Worm (Caenorhabditis elegans) whole organism, mixed stage, embryonic: ENCODE measurements around the gene him-18.

ENCODE experiments used
- M03D4.4 ChIP-seq: sonication (generic microtip); optimal IDR thresholded peaks from 2 replicates; lab custom pipeline; 2017; ENCODE audit warnings: mild to moderate bottlenecking, missing genetic modification characterization, missing compliant biosample characterization
- bed-3 ChIP-seq: fragments of 200-800 bp; sonication (Bioruptor generic); optimal IDR thresholded peaks from 3 replicates; lab custom pipeline; 2018; ENCODE audit warnings: mild to moderate bottlenecking, missing genetic modification characterization, moderate library complexity, missing compliant biosample characterization
- blmp-1 ChIP-seq: fragments of 150-350 bp; optimal IDR thresholded peaks from 2 replicates; lab custom pipeline; 2014; ENCODE audit warnings: missing biosample characterization, missing genetic modification characterization
- ceh-39 ChIP-seq: fragments of 150-350 bp; optimal IDR thresholded peaks from 2 replicates; lab custom pipeline; 2014; ENCODE audit warnings: missing biosample characterization, missing genetic modification characterization
- ceh-43 ChIP-seq: fragments of 200-800 bp; sonication (Bioruptor generic); optimal IDR thresholded peaks from 2 replicates; lab custom pipeline; 2018; ENCODE audit warnings: mild to moderate bottlenecking, missing genetic modification characterization, moderate library complexity, missing compliant biosample characterization
- ceh-83 ChIP-seq: fragments of 200-800 bp; sonication (Bioruptor generic); optimal IDR thresholded peaks from 2 replicates; lab custom pipeline; 2018; ENCODE audit warnings: mild to moderate bottlenecking, missing genetic modification characterization, missing compliant biosample characterization
- ces-1 ChIP-seq: fragments of 150-350 bp; optimal IDR thresholded peaks from 2 replicates; lab custom pipeline; 2014; ENCODE audit warnings: missing biosample characterization, missing genetic modification reagents, missing genetic modification characterization
- cnd-1 ChIP-seq: fragments of 200-800 bp; sonication (Bioruptor generic); optimal IDR thresholded peaks from 2 replicates; lab custom pipeline; 2018; ENCODE audit warnings: mild to moderate bottlenecking, missing genetic modification characterization, missing compliant biosample characterization
- drap-1 ChIP-seq: fragments of 200-800 bp; sonication (Bioruptor generic); optimal IDR thresholded peaks from 3 replicates; lab custom pipeline; 2018; ENCODE audit warnings: mild to moderate bottlenecking, missing genetic modification characterization, missing compliant biosample characterization
- elt-1 ChIP-seq: sonication (generic microtip); optimal IDR thresholded peaks from 2 replicates; lab custom pipeline; 2017; ENCODE audit warnings: missing genetic modification characterization, mild to moderate bottlenecking, missing compliant biosample characterization, antibody characterized with exemption, moderate library complexity, borderline replicate concordance; ENCODE audit not compliant: insufficient read depth
- elt-3 ChIP-seq: fragments of 150-350 bp; optimal IDR thresholded peaks from 2 replicates; lab custom pipeline; 2014; ENCODE audit warnings: missing biosample characterization, missing genetic modification characterization
- flh-1 ChIP-seq: fragments of 200-800 bp; sonication (Bioruptor generic); optimal IDR thresholded peaks from 2 replicates; lab custom pipeline; 2018; ENCODE audit warnings: mild to moderate bottlenecking, missing genetic modification characterization, moderate library complexity, missing compliant biosample characterization
- ham-2 ChIP-seq: fragments of 200-800 bp; sonication (Bioruptor generic); optimal IDR thresholded peaks from 2 replicates; lab custom pipeline; 2018; ENCODE audit warnings: mild to moderate bottlenecking, missing genetic modification characterization, missing compliant biosample characterization
- hlh-1 ChIP-seq: fragments of 150-350 bp; optimal IDR thresholded peaks from 2 replicates; lab custom pipeline; 2014; ENCODE audit warnings: missing biosample characterization, missing genetic modification reagents, missing genetic modification characterization
- lin-13 ChIP-seq: fragments of 150-350 bp; optimal IDR thresholded peaks from 2 replicates; lab custom pipeline; 2014; ENCODE audit warnings: missing biosample characterization, missing genetic modification characterization
- lin-32 ChIP-seq: fragments of 200-800 bp; sonication (Bioruptor generic); optimal IDR thresholded peaks from 2 replicates; lab custom pipeline; 2018; ENCODE audit warnings: mild to moderate bottlenecking, missing genetic modification characterization, missing compliant biosample characterization
- lsy-2 ChIP-seq: fragments of 150-350 bp; optimal IDR thresholded peaks from 2 replicates; lab custom pipeline; 2014; ENCODE audit warnings: missing biosample characterization, missing genetic modification characterization
- mab-5 ChIP-seq: fragments of 150-350 bp; optimal IDR thresholded peaks from 2 replicates; lab custom pipeline; 2014; ENCODE audit warnings: missing biosample characterization, missing genetic modification characterization
- mep-1 ChIP-seq: fragments of 150-350 bp; optimal IDR thresholded peaks from 2 replicates; lab custom pipeline; 2017; ENCODE audit warnings: missing biosample characterization, missing genetic modification reagents, missing genetic modification characterization, inconsistent platforms
- mls-2 ChIP-seq: sonication (generic microtip); optimal IDR thresholded peaks from 2 replicates; lab custom pipeline; 2016; ENCODE audit warnings: mild to moderate bottlenecking, missing genetic modification characterization, moderate library complexity, missing compliant biosample characterization
- nhr-12 ChIP-seq: fragments of 150-350 bp; optimal IDR thresholded peaks from 2 replicates; lab custom pipeline; 2014; ENCODE audit warnings: missing biosample characterization, missing genetic modification characterization
- nhr-2 ChIP-seq: fragments of 150-350 bp; optimal IDR thresholded peaks from 2 replicates; lab custom pipeline; 2014; ENCODE audit warnings: missing biosample characterization, missing genetic modification characterization
- nhr-237 ChIP-seq: fragments of 150-350 bp; optimal IDR thresholded peaks from 2 replicates; lab custom pipeline; 2014; ENCODE audit warnings: missing biosample characterization, missing genetic modification characterization
- nhr-28 ChIP-seq: fragments of 150-350 bp; optimal IDR thresholded peaks from 2 replicates; lab custom pipeline; 2014; ENCODE audit warnings: missing biosample characterization, missing genetic modification characterization
- nhr-76 ChIP-seq: sonication (generic microtip); optimal IDR thresholded peaks from 2 replicates; lab custom pipeline; 2017; ENCODE audit warnings: missing biosample characterization, missing genetic modification characterization
- pha-4 ChIP-seq: fragments of 150-350 bp; optimal IDR thresholded peaks from 2 replicates; lab custom pipeline; 2018; ENCODE audit warnings: missing biosample characterization, missing genetic modification reagents, missing genetic modification characterization
- sem-2 ChIP-seq: fragments of 200-800 bp; sonication (Bioruptor generic); optimal IDR thresholded peaks from 2 replicates; lab custom pipeline; 2018; ENCODE audit warnings: mild to moderate bottlenecking, missing genetic modification characterization, missing compliant biosample characterization
- snpc-4 ChIP-seq: fragments of 150-350 bp; optimal IDR thresholded peaks from 2 replicates; lab custom pipeline; 2014; ENCODE audit warnings: missing biosample characterization, missing genetic modification characterization
- sptf-1 ChIP-seq: sonication (generic microtip); optimal IDR thresholded peaks from 2 replicates; lab custom pipeline; 2017; ENCODE audit warnings: mild to moderate bottlenecking, missing genetic modification characterization, moderate library complexity, missing compliant biosample characterization
- tbx-8 ChIP-seq: fragments of 200-800 bp; sonication (Bioruptor generic); optimal IDR thresholded peaks from 2 replicates; lab custom pipeline; 2018; ENCODE audit warnings: mild to moderate bottlenecking, missing genetic modification characterization, moderate library complexity, missing compliant biosample characterization
- unc-120 ChIP-seq: sonication (generic microtip); optimal IDR thresholded peaks from 2 replicates; lab custom pipeline; 2017; ENCODE audit warnings: missing genetic modification characterization, missing compliant biosample characterization; ENCODE audit not compliant: poor library complexity, severe bottlenecking
- unc-39 ChIP-seq: fragments of 150-350 bp; optimal IDR thresholded peaks from 2 replicates; lab custom pipeline; 2014; ENCODE audit warnings: missing biosample characterization, missing genetic modification characterization
- unc-62 ChIP-seq: fragments of 150-350 bp; optimal IDR thresholded peaks from 2 replicates; lab custom pipeline; 2014; ENCODE audit warnings: missing biosample characterization, missing genetic modification reagents, missing genetic modification characterization
- zip-8 ChIP-seq: fragments of 150-350 bp; optimal IDR thresholded peaks from 2 replicates; lab custom pipeline; 2014; ENCODE audit warnings: missing biosample characterization, missing genetic modification characterization
- ztf-11 ChIP-seq: fragments of 150-350 bp; optimal IDR thresholded peaks from 2 replicates; lab custom pipeline; 2014; ENCODE audit warnings: missing biosample characterization, missing genetic modification characterization

him-18 gene

DNA sequence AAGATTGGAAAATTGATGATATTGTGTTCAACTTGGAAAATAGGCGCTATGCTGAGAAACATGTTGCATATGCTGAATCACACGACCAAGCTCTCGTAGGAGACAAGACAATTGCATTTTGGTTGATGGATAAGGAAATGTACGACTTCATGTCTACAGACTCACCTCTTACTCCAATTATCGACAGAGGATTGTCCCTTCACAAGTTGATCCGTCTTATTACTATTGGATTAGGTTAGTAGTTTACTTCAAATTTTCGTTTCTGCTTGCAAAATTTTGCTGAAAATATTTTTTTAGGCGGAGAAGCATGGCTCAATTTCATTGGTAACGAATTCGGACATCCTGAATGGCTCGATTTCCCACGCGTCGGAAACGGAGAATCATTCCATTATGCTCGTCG, 18.1 kb downstream of the him-18 start:
- TF ChIP-seq lin-32 (no peak), lin-13 (no peak), sptf-1 (tag; lab: Kevin White, UChicago) (no peak), ztf-11 (tag; lab: Kevin White, UChicago) (no peak), hlh-1 (tag; lab: Kevin White, UChicago) (no peak), drap-1 (no peak), ces-1 (GFP tag; lab: Kevin White, UChicago) (no peak), lsy-2 (tag; lab: Kevin White, UChicago) (no peak), nhr-2 (tag; lab: Kevin White, UChicago) (no peak), snpc-4 (no peak), nhr-28 (tag; lab: Kevin White, UChicago) (no peak), unc-39 (tag; lab: Kevin White, UChicago) (no peak), mep-1 (tag; lab: Kevin White, UChicago) (no peak)
- TF ChIP-seq, all 35 proteins: peak for 0

DNA sequence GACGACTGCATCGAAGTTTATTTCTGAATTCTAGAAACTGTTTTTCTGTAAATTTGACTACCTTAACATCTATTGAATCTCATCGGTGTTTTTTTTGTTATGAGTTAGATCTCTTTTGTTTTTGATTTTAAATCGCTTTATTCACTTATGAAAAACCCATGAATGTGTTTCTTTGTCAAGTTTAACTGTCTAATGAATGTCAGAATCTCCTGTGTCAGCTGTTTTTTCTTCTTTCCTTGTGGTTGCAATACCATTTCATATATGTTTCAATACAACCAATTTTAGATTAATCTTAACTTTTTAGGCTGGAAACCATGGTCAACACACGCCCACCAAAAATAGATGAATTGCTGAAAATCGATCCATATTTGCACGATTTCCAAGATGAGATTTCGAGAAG, 19.9 kb downstream of the him-18 start, which contains the start of gene T04A8.7:
T04A8.7 (plus strand) TSS at position 301 of the 400 bp plus-strand sequence.
- no peak for TF ChIP-seq elt-3 (tag; lab: Kevin White, UChicago)
- TF ChIP-seq unc-39 (tag; lab: Kevin White, UChicago): no peak
- TF ChIP-seq unc-120 (tag; lab: Kevin White, UChicago): no peak
- TF ChIP-seq lin-32: no peak
- no peak for TF ChIP-seq mep-1 (tag; lab: Kevin White, UChicago)
- no peak for TF ChIP-seq nhr-76 (tag; lab: Kevin White, UChicago)
- TF ChIP-seq hlh-1 (tag; lab: Kevin White, UChicago): no peak
- TF ChIP-seq sem-2 (GFP tag; lab: Kevin White, UChicago): no peak
- no peak for TF ChIP-seq flh-1 (GFP tag; lab: Kevin White, UChicago)
- TF ChIP-seq bed-3 (GFP tag; lab: Kevin White, UChicago): no peak
- TF ChIP-seq, all 35 proteins: peak for 0

DNA sequence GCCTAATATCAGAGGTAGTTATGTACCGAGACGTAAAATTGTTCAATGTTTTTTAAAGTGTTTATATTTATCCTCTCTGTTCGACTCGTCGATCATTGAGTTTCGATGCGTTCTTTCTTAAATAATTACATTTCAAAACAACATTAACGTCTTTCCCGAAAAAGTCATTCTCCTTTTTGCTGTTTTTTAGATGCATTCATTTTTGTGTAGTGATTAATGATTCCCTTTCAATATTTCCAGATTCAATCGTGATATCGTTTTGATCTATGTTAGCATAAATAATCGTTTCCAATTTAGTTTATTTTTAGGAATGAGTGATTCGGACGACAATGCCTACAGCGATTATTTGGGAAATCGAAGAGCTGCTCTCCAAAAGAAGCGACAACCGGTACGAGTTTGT, 21.3 kb downstream of the him-18 start, which contains the start of gene T04A8.8:
T04A8.8 (plus strand) TSS at position 301 of the 400 bp plus-strand sequence.
- TF ChIP-seq lsy-2 (tag; lab: Kevin White, UChicago) (no peak), ham-2 (GFP tag; lab: Kevin White, UChicago) (no peak), snpc-4 (no peak), ztf-11 (tag; lab: Kevin White, UChicago) (no peak), bed-3 (GFP tag; lab: Kevin White, UChicago) (no peak), sem-2 (GFP tag; lab: Kevin White, UChicago) (no peak), elt-1 (no peak), drap-1 (no peak), lin-32 (no peak), blmp-1 (tag; lab: Kevin White, UChicago) (no peak), M03D4.4 (no peak), nhr-2 (tag; lab: Kevin White, UChicago) (no peak), sptf-1 (tag; lab: Kevin White, UChicago) (no peak), mab-5 (tag; lab: Kevin White, UChicago) (no peak), mep-1 (tag; lab: Kevin White, UChicago) (no peak)

DNA sequence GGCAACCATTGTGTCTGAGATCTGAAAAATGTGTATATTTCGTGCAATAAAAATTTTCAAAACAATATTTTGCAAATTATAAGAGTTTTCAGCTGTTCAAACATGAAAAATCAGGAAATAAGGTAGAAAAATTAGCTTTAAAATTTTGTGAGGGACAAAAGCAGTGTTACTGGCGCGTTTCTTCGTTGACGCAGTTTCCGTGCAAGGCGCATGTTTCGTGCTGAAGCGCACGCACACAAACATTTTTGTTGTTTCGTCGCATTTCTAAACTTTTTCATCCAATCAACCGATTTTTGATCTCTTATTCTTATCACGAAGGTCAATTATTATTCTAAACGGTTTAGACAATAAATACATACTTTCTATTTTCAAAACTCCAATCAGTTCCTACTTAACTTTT, 21.7 kb downstream of the him-18 start, which contains the start of gene nifk-1:
nifk-1 (minus strand) TSS at position 27 of the 400 bp plus-strand sequence.
- no peak for TF ChIP-seq lin-32
- no peak for TF ChIP-seq nhr-76 (tag; lab: Kevin White, UChicago)
- peak; percentile 55 for TF ChIP-seq lsy-2 (tag; lab: Kevin White, UChicago)
- TF ChIP-seq ceh-83 (GFP tag; lab: Kevin White, UChicago): no peak
- no peak for TF ChIP-seq M03D4.4
- peak; percentile 74 for TF ChIP-seq mep-1 (tag; lab: Kevin White, UChicago)
- no peak for TF ChIP-seq ham-2 (GFP tag; lab: Kevin White, UChicago)
- peak; percentile 7 for TF ChIP-seq nhr-237 (tag; lab: Kevin White, UChicago)

ce11 chrIII:4689595-4689994, 25.4 kb downstream of the him-18 start:
- peak; percentile 26 for TF ChIP-seq nhr-12
- TF ChIP-seq sem-2 (GFP tag; lab: Kevin White, UChicago): peak; percentile 78
- peak; percentile 81 for TF ChIP-seq lin-32
- TF ChIP-seq unc-62 (GFP tag; lab: Kevin White, UChicago): no peak
- peak; percentile 41 for TF ChIP-seq mep-1 (tag; lab: Kevin White, UChicago)
- TF ChIP-seq bed-3 (GFP tag; lab: Kevin White, UChicago): peak; percentile 77
- TF ChIP-seq ceh-43: peak; percentile 78
- TF ChIP-seq tbx-8 (GFP tag; lab: Kevin White, UChicago): peak; percentile 57
- TF ChIP-seq drap-1: peak; percentile 89
- peak; percentile 87 for TF ChIP-seq sptf-1 (tag; lab: Kevin White, UChicago)
- peak; percentile 72 for TF ChIP-seq flh-1 (GFP tag; lab: Kevin White, UChicago)
- peak; percentile 71 for TF ChIP-seq unc-120 (tag; lab: Kevin White, UChicago)
- TF ChIP-seq snpc-4: no peak
- peak; percentile 30 for TF ChIP-seq hlh-1 (tag; lab: Kevin White, UChicago)
- no peak for TF ChIP-seq ceh-39 (tag; lab: Kevin White, UChicago)
- peak; percentile 50 for TF ChIP-seq pha-4 (tag; lab: Kevin White, UChicago)
- peak; percentile 93 for TF ChIP-seq cnd-1 (tag; lab: Kevin White, UChicago)
- TF ChIP-seq nhr-28 (tag; lab: Kevin White, UChicago): no peak
- TF ChIP-seq mab-5 (tag; lab: Kevin White, UChicago): no peak
- no peak for TF ChIP-seq unc-39 (tag; lab: Kevin White, UChicago)
- no peak for TF ChIP-seq zip-8 (tag; lab: Kevin White, UChicago)
- peak; percentile 38 for TF ChIP-seq lin-13
- peak; percentile 85 for TF ChIP-seq ceh-83 (GFP tag; lab: Kevin White, UChicago)
- TF ChIP-seq mls-2 (tag; lab: Kevin White, UChicago): peak; percentile 85
- TF ChIP-seq M03D4.4: peak; percentile 87
- TF ChIP-seq ham-2 (GFP tag; lab: Kevin White, UChicago): peak; percentile 82
